Worm (Caenorhabditis elegans) whole organism, mixed stage, embryonic: ENCODE results near the gene cpna-1.
A peak's percentile ranks its signal among the peaks of the same experiment; 100 is the strongest.

Experiments
- M03D4.4 ChIP-seq: sonication (generic microtip); optimal IDR thresholded peaks from 2 replicates; lab custom pipeline; 2017; ENCODE audit warnings: mild to moderate bottlenecking, missing genetic modification characterization, missing compliant biosample characterization
- bed-3 ChIP-seq: fragments of 200-800 bp; sonication (Bioruptor generic); optimal IDR thresholded peaks from 3 replicates; lab custom pipeline; 2018; ENCODE audit warnings: mild to moderate bottlenecking, missing genetic modification characterization, moderate library complexity, missing compliant biosample characterization
- blmp-1 ChIP-seq: fragments of 150-350 bp; optimal IDR thresholded peaks from 2 replicates; lab custom pipeline; 2014; ENCODE audit warnings: missing biosample characterization, missing genetic modification characterization
- ceh-39 ChIP-seq: fragments of 150-350 bp; optimal IDR thresholded peaks from 2 replicates; lab custom pipeline; 2014; ENCODE audit warnings: missing biosample characterization, missing genetic modification characterization
- ceh-43 ChIP-seq: fragments of 200-800 bp; sonication (Bioruptor generic); optimal IDR thresholded peaks from 2 replicates; lab custom pipeline; 2018; ENCODE audit warnings: mild to moderate bottlenecking, missing genetic modification characterization, moderate library complexity, missing compliant biosample characterization
- ceh-83 ChIP-seq: fragments of 200-800 bp; sonication (Bioruptor generic); optimal IDR thresholded peaks from 2 replicates; lab custom pipeline; 2018; ENCODE audit warnings: mild to moderate bottlenecking, missing genetic modification characterization, missing compliant biosample characterization
- ces-1 ChIP-seq: fragments of 150-350 bp; optimal IDR thresholded peaks from 2 replicates; lab custom pipeline; 2014; ENCODE audit warnings: missing biosample characterization, missing genetic modification reagents, missing genetic modification characterization
- cnd-1 ChIP-seq: fragments of 200-800 bp; sonication (Bioruptor generic); optimal IDR thresholded peaks from 2 replicates; lab custom pipeline; 2018; ENCODE audit warnings: mild to moderate bottlenecking, missing genetic modification characterization, missing compliant biosample characterization
- drap-1 ChIP-seq: fragments of 200-800 bp; sonication (Bioruptor generic); optimal IDR thresholded peaks from 3 replicates; lab custom pipeline; 2018; ENCODE audit warnings: mild to moderate bottlenecking, missing genetic modification characterization, missing compliant biosample characterization
- elt-1 ChIP-seq: sonication (generic microtip); optimal IDR thresholded peaks from 2 replicates; lab custom pipeline; 2017; ENCODE audit warnings: missing genetic modification characterization, mild to moderate bottlenecking, missing compliant biosample characterization, antibody characterized with exemption, moderate library complexity, borderline replicate concordance; ENCODE audit not compliant: insufficient read depth
- elt-3 ChIP-seq: fragments of 150-350 bp; optimal IDR thresholded peaks from 2 replicates; lab custom pipeline; 2014; ENCODE audit warnings: missing biosample characterization, missing genetic modification characterization
- flh-1 ChIP-seq: fragments of 200-800 bp; sonication (Bioruptor generic); optimal IDR thresholded peaks from 2 replicates; lab custom pipeline; 2018; ENCODE audit warnings: mild to moderate bottlenecking, missing genetic modification characterization, moderate library complexity, missing compliant biosample characterization
- ham-2 ChIP-seq: fragments of 200-800 bp; sonication (Bioruptor generic); optimal IDR thresholded peaks from 2 replicates; lab custom pipeline; 2018; ENCODE audit warnings: mild to moderate bottlenecking, missing genetic modification characterization, missing compliant biosample characterization
- hlh-1 ChIP-seq: fragments of 150-350 bp; optimal IDR thresholded peaks from 2 replicates; lab custom pipeline; 2014; ENCODE audit warnings: missing biosample characterization, missing genetic modification reagents, missing genetic modification characterization
- lin-13 ChIP-seq: fragments of 150-350 bp; optimal IDR thresholded peaks from 2 replicates; lab custom pipeline; 2014; ENCODE audit warnings: missing biosample characterization, missing genetic modification characterization
- lin-32 ChIP-seq: fragments of 200-800 bp; sonication (Bioruptor generic); optimal IDR thresholded peaks from 2 replicates; lab custom pipeline; 2018; ENCODE audit warnings: mild to moderate bottlenecking, missing genetic modification characterization, missing compliant biosample characterization
- lsy-2 ChIP-seq: fragments of 150-350 bp; optimal IDR thresholded peaks from 2 replicates; lab custom pipeline; 2014; ENCODE audit warnings: missing biosample characterization, missing genetic modification characterization
- mab-5 ChIP-seq: fragments of 150-350 bp; optimal IDR thresholded peaks from 2 replicates; lab custom pipeline; 2014; ENCODE audit warnings: missing biosample characterization, missing genetic modification characterization
- mep-1 ChIP-seq: fragments of 150-350 bp; optimal IDR thresholded peaks from 2 replicates; lab custom pipeline; 2017; ENCODE audit warnings: missing biosample characterization, missing genetic modification reagents, missing genetic modification characterization, inconsistent platforms
- mls-2 ChIP-seq: sonication (generic microtip); optimal IDR thresholded peaks from 2 replicates; lab custom pipeline; 2016; ENCODE audit warnings: mild to moderate bottlenecking, missing genetic modification characterization, moderate library complexity, missing compliant biosample characterization
- nhr-12 ChIP-seq: fragments of 150-350 bp; optimal IDR thresholded peaks from 2 replicates; lab custom pipeline; 2014; ENCODE audit warnings: missing biosample characterization, missing genetic modification characterization
- nhr-2 ChIP-seq: fragments of 150-350 bp; optimal IDR thresholded peaks from 2 replicates; lab custom pipeline; 2014; ENCODE audit warnings: missing biosample characterization, missing genetic modification characterization
- nhr-237 ChIP-seq: fragments of 150-350 bp; optimal IDR thresholded peaks from 2 replicates; lab custom pipeline; 2014; ENCODE audit warnings: missing biosample characterization, missing genetic modification characterization
- nhr-28 ChIP-seq: fragments of 150-350 bp; optimal IDR thresholded peaks from 2 replicates; lab custom pipeline; 2014; ENCODE audit warnings: missing biosample characterization, missing genetic modification characterization
- nhr-76 ChIP-seq: sonication (generic microtip); optimal IDR thresholded peaks from 2 replicates; lab custom pipeline; 2017; ENCODE audit warnings: missing biosample characterization, missing genetic modification characterization
- pha-4 ChIP-seq: fragments of 150-350 bp; optimal IDR thresholded peaks from 2 replicates; lab custom pipeline; 2018; ENCODE audit warnings: missing biosample characterization, missing genetic modification reagents, missing genetic modification characterization
- sem-2 ChIP-seq: fragments of 200-800 bp; sonication (Bioruptor generic); optimal IDR thresholded peaks from 2 replicates; lab custom pipeline; 2018; ENCODE audit warnings: mild to moderate bottlenecking, missing genetic modification characterization, missing compliant biosample characterization
- snpc-4 ChIP-seq: fragments of 150-350 bp; optimal IDR thresholded peaks from 2 replicates; lab custom pipeline; 2014; ENCODE audit warnings: missing biosample characterization, missing genetic modification characterization
- sptf-1 ChIP-seq: sonication (generic microtip); optimal IDR thresholded peaks from 2 replicates; lab custom pipeline; 2017; ENCODE audit warnings: mild to moderate bottlenecking, missing genetic modification characterization, moderate library complexity, missing compliant biosample characterization
- tbx-8 ChIP-seq: fragments of 200-800 bp; sonication (Bioruptor generic); optimal IDR thresholded peaks from 2 replicates; lab custom pipeline; 2018; ENCODE audit warnings: mild to moderate bottlenecking, missing genetic modification characterization, moderate library complexity, missing compliant biosample characterization
- unc-120 ChIP-seq: sonication (generic microtip); optimal IDR thresholded peaks from 2 replicates; lab custom pipeline; 2017; ENCODE audit warnings: missing genetic modification characterization, missing compliant biosample characterization; ENCODE audit not compliant: poor library complexity, severe bottlenecking
- unc-39 ChIP-seq: fragments of 150-350 bp; optimal IDR thresholded peaks from 2 replicates; lab custom pipeline; 2014; ENCODE audit warnings: missing biosample characterization, missing genetic modification characterization
- unc-62 ChIP-seq: fragments of 150-350 bp; optimal IDR thresholded peaks from 2 replicates; lab custom pipeline; 2014; ENCODE audit warnings: missing biosample characterization, missing genetic modification reagents, missing genetic modification characterization
- zip-8 ChIP-seq: fragments of 150-350 bp; optimal IDR thresholded peaks from 2 replicates; lab custom pipeline; 2014; ENCODE audit warnings: missing biosample characterization, missing genetic modification characterization
- ztf-11 ChIP-seq: fragments of 150-350 bp; optimal IDR thresholded peaks from 2 replicates; lab custom pipeline; 2014; ENCODE audit warnings: missing biosample characterization, missing genetic modification characterization

Gene cpna-1

ce11 chrII:4229106-4229708, 42.7 kb downstream of the cpna-1 start, which contains the start of gene C16A11.3:
TSS of gene C16A11.3 (plus strand) at chrII:4229545.
- no peak for TF ChIP-seq unc-39 (tag; lab: Kevin White, UChicago)
- no peak for TF ChIP-seq ztf-11
- TF ChIP-seq M03D4.4 (tag; lab: Kevin White, UChicago) = no peak
- no peak for TF ChIP-seq unc-120 (tag; lab: Kevin White, UChicago)
- no peak for TF ChIP-seq drap-1 (GFP tag; lab: Kevin White, UChicago)
- TF ChIP-seq sptf-1 (tag; lab: Kevin White, UChicago) = no peak
- TF ChIP-seq bed-3 (GFP tag; lab: Kevin White, UChicago) = no peak
- no peak for TF ChIP-seq pha-4 (tag; lab: Kevin White, UChicago)

DNA sequence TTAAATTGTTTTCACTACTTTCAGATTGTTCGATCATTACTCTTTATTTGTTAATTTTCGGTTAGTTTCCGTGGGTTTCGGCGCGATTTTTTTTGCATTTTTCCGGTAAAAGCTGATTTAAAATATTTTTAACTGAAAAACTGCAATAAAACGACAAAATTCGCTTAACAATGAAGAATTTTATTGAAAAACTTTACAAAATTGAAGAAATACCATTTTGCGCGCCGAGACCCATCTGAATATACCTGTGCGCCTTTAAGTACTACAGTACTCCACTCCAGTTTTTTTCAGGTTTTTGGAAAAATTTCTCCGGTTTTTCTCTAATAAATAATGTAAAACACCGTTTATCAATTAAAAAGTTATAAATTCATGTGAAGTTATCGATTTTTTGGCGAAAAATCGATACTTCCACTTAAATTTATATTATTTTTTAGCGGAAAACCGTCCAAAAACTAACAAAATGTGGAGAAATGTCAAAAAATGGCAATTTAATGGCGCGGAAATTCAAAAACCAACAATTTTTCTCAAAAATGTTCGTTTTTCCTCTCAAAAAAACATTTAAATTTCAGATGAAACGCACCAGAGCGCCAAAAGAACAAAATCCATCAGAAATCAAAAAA, 44.5 kb downstream of the cpna-1 start, which contains the start of gene C16A11.10:
Gene C16A11.10 (plus strand): TSS at position 570 of the 620 bp plus-strand sequence.
- TF ChIP-seq M03D4.4 (tag; lab: Kevin White, UChicago) = no peak
- no peak for TF ChIP-seq nhr-237 (tag; lab: Kevin White, UChicago)
- no peak for TF ChIP-seq zip-8
- TF ChIP-seq sem-2 (GFP tag; lab: Kevin White, UChicago) = no peak
- TF ChIP-seq nhr-76 (tag; lab: Kevin White, UChicago) = no peak
- TF ChIP-seq pha-4 (tag; lab: Kevin White, UChicago) = no peak
- no peak for TF ChIP-seq lsy-2 (tag; lab: Kevin White, UChicago)
- no peak for TF ChIP-seq elt-1 (tag; lab: Kevin White, UChicago)
- no peak for TF ChIP-seq mab-5
- no peak for TF ChIP-seq lin-13 (tag; lab: Kevin White, UChicago)
- no peak for TF ChIP-seq sptf-1 (tag; lab: Kevin White, UChicago)
- no peak for TF ChIP-seq elt-3
- TF ChIP-seq bed-3 (GFP tag; lab: Kevin White, UChicago) = no peak
- TF ChIP-seq lin-32 (GFP tag; lab: Kevin White, UChicago) = no peak
- TF ChIP-seq nhr-2 (tag; lab: Kevin White, UChicago) = no peak
- no peak for TF ChIP-seq nhr-28 (tag; lab: Kevin White, UChicago)
- TF ChIP-seq, all 35 proteins: peak for 0

- no peak for TF ChIP-seq sem-2 (GFP tag; lab: Kevin White, UChicago)
- TF ChIP-seq, all 35 proteins: peak for 0
These were observed 49.5 kb downstream of the cpna-1 start, which contains the start of gene fbxc-43 for ce11 chrII:4235959-4236358. TSS of gene fbxc-43 (minus strand) at chrII:4235996.

ce11 chrII:4237701-4238214, 51.3 kb downstream of the cpna-1 start, which contains the start of the genes fbxc-44 and C16A11.2:
TSS of gene fbxc-44 (minus strand) at chrII:4237751.
TSS of gene C16A11.2 (plus strand) at chrII:4238203.
- TF ChIP-seq bed-3 (GFP tag; lab: Kevin White, UChicago) (peak; percentile 60), nhr-12 (tag; lab: Kevin White, UChicago) (no peak), ceh-83 (GFP tag; lab: Kevin White, UChicago) (peak; percentile 76), ces-1 (GFP tag; lab: Kevin White, UChicago) (no peak), nhr-237 (tag; lab: Kevin White, UChicago) (no peak), snpc-4 (tag; lab: Kevin White, UChicago) (no peak), mep-1 (tag; lab: Kevin White, UChicago) (peak; percentile 69), mab-5 (peak; percentile 55), drap-1 (GFP tag; lab: Kevin White, UChicago) (peak; percentile 49), nhr-28 (tag; lab: Kevin White, UChicago) (no peak), flh-1 (GFP tag; lab: Kevin White, UChicago) (no peak), nhr-2 (tag; lab: Kevin White, UChicago) (no peak), hlh-1 (tag; lab: Kevin White, UChicago) (peak; percentile 40), ceh-39 (tag; lab: Kevin White, UChicago) (no peak), lsy-2 (tag; lab: Kevin White, UChicago) (peak; percentile 58), ham-2 (peak; percentile 40), pha-4 (tag; lab: Kevin White, UChicago) (no peak), elt-3 (no peak), sptf-1 (tag; lab: Kevin White, UChicago) (peak; percentile 89), lin-32 (GFP tag; lab: Kevin White, UChicago) (peak; percentile 0), unc-39 (tag; lab: Kevin White, UChicago) (no peak), elt-1 (tag; lab: Kevin White, UChicago) (peak; percentile 12), lin-13 (tag; lab: Kevin White, UChicago) (peak; percentile 27), zip-8 (no peak), nhr-76 (tag; lab: Kevin White, UChicago) (no peak), ztf-11 (peak; percentile 54), tbx-8 (GFP tag; lab: Kevin White, UChicago) (no peak), mls-2 (tag; lab: Kevin White, UChicago) (peak; percentile 69), sem-2 (GFP tag; lab: Kevin White, UChicago) (peak; percentile 15), unc-120 (tag; lab: Kevin White, UChicago) (peak; percentile 29), ceh-43 (GFP tag; lab: Kevin White, UChicago) (peak; percentile 76), M03D4.4 (tag; lab: Kevin White, UChicago) (peak; percentile 85), cnd-1 (tag; lab: Kevin White, UChicago) (peak; percentile 54), blmp-1 (tag; lab: Kevin White, UChicago) (peak; percentile 21), unc-62 (no peak)
